Fruit fly (Drosophila melanogaster) whole organism, embryonic: ENCODE results near the gene Pgant2.

Experiments used
- Atf3 ChIP-seq: fragments of 200-800 bp; sonication (Bioruptor generic); optimal IDR thresholded peaks from 3 replicates; lab custom pipeline; 2016; ENCODE audit warnings: missing biosample characterization, missing genetic modification characterization
- CG10267 ChIP-seq: fragments of 200-800 bp; sonication (Bioruptor generic); optimal IDR thresholded peaks from 2 replicates; lab custom pipeline; 2018; ENCODE audit warnings: missing biosample characterization, mild to moderate bottlenecking, missing genetic modification characterization, moderate library complexity
- CG11398 ChIP-seq: fragments of 200-800 bp; sonication (Bioruptor generic); optimal IDR thresholded peaks from 2 replicates; lab custom pipeline; 2016; ENCODE audit warnings: missing biosample characterization, missing genetic modification characterization
- CG11696 ChIP-seq: fragments of 200-800 bp; sonication (Bioruptor generic); IDR thresholded peaks from 2 replicates; pipeline ENCODE4 v1.3.6; 2022; ENCODE audit warnings: missing biosample characterization, missing genetic modification characterization
- CG12155 ChIP-seq: fragments of 200-800 bp; sonication (Bioruptor generic); optimal IDR thresholded peaks from 3 replicates; lab custom pipeline; 2016; ENCODE audit warnings: missing biosample characterization, missing genetic modification characterization
- CG13775 ChIP-seq: fragments of 200-800 bp; sonication (Bioruptor generic); optimal IDR thresholded peaks from 3 replicates; lab custom pipeline; 2017; ENCODE audit warnings: missing biosample characterization, mild to moderate bottlenecking, missing genetic modification characterization
- CG1603 ChIP-seq: fragments of 200-800 bp; sonication (Bioruptor generic); optimal IDR thresholded peaks from 2 replicates; lab custom pipeline; 2019; ENCODE audit warnings: missing biosample characterization, mild to moderate bottlenecking, missing genetic modification characterization, moderate library complexity
- CG17328 ChIP-seq: fragments of 200-800 bp; sonication (Bioruptor generic); IDR thresholded peaks from 2 replicates; pipeline ENCODE4 v1.3.6; 2022; ENCODE audit warnings: missing biosample characterization, missing genetic modification characterization
- CG18011 ChIP-seq: fragments of 200-800 bp; sonication (Bioruptor generic); optimal IDR thresholded peaks from 2 replicates; lab custom pipeline; 2017; ENCODE audit warnings: missing biosample characterization, missing genetic modification characterization, mild to moderate bottlenecking, moderate library complexity, missing genotype
- CG2199 ChIP-seq: fragments of 200-800 bp; sonication (Bioruptor generic); IDR thresholded peaks from 3 replicates; pipeline ENCODE4 v1.3.6; 2022; ENCODE audit warnings: missing biosample characterization, missing genetic modification characterization
- CG30020 ChIP-seq: fragments of 200-800 bp; optimal IDR thresholded peaks from 2 replicates; lab custom pipeline; 2019; ENCODE audit warnings: missing biosample characterization, mild to moderate bottlenecking, missing genetic modification characterization, moderate library complexity
- CG3163 ChIP-seq: fragments of 200-800 bp; sonication (Bioruptor generic); optimal IDR thresholded peaks from 3 replicates; lab custom pipeline; 2016; ENCODE audit warnings: missing biosample characterization, missing genetic modification characterization
- CG32772 ChIP-seq: fragments of 200-800 bp; sonication (Bioruptor generic); IDR thresholded peaks from 2 replicates; pipeline ENCODE4 v1.3.6; 2022; ENCODE audit warnings: missing biosample characterization, missing genetic modification characterization
- CG3726 ChIP-seq: fragments of 200-800 bp; sonication (Bioruptor generic); IDR thresholded peaks from 3 replicates; pipeline ENCODE4, ENCODE4 v1.3.6; 2022; ENCODE audit warnings: missing biosample characterization, missing genetic modification characterization
- CG4328 ChIP-seq: fragments of 200-800 bp; sonication (Bioruptor generic); optimal IDR thresholded peaks from 3 replicates; lab custom pipeline; 2017; ENCODE audit warnings: missing biosample characterization, missing genetic modification reagents, missing genetic modification characterization
- CG4424 ChIP-seq: fragments of 200-800 bp; sonication (Bioruptor generic); optimal IDR thresholded peaks from 3 replicates; lab custom pipeline; 2016; ENCODE audit warnings: missing biosample characterization, missing genetic modification characterization
- CG4707 ChIP-seq: fragments of 200-800 bp; sonication (Bioruptor generic); optimal IDR thresholded peaks from 2 replicates; lab custom pipeline; 2018; ENCODE audit warnings: missing biosample characterization, mild to moderate bottlenecking, missing genetic modification characterization, moderate library complexity
- CG7372 ChIP-seq: fragments of 200-800 bp; sonication (Bioruptor generic); IDR thresholded peaks from 2 replicates; pipeline ENCODE4 v1.3.6; 2022; ENCODE audit warnings: missing biosample characterization, missing genetic modification characterization
- CG8944 ChIP-seq: fragments of 200-800 bp; sonication (Bioruptor generic); optimal IDR thresholded peaks from 3 replicates; lab custom pipeline; 2016; ENCODE audit warnings: missing biosample characterization, missing genetic modification characterization
- CoRest ChIP-seq: fragments of 200-800 bp; sonication (Bioruptor generic); optimal IDR thresholded peaks from 3 replicates; lab custom pipeline; 2018; ENCODE audit warnings: missing biosample characterization, mild to moderate bottlenecking, missing genetic modification characterization, moderate library complexity
- CrebB ChIP-seq: fragments of 200-800 bp; sonication (Bioruptor generic); optimal IDR thresholded peaks from 3 replicates; lab custom pipeline; 2018; ENCODE audit warnings: missing biosample characterization, mild to moderate bottlenecking, missing genetic modification characterization
- Deaf1 ChIP-seq: fragments of 200-800 bp; optimal IDR thresholded peaks from 3 replicates; lab custom pipeline; 2019; ENCODE audit warnings: missing biosample characterization, mild to moderate bottlenecking, missing genetic modification characterization, moderate library complexity
- Doc3 ChIP-seq: fragments of 200-800 bp; sonication (Bioruptor generic); IDR thresholded peaks from 3 replicates; pipeline ENCODE4 v1.3.6; 2022; ENCODE audit warnings: missing biosample characterization, missing genetic modification characterization; ENCODE audit not compliant: partially characterized antibody
- Dref ChIP-seq: fragments of 200-800 bp; sonication (Bioruptor generic); IDR thresholded peaks from 2 replicates; pipeline ENCODE4 v1.3.6; 2022; ENCODE audit warnings: missing biosample characterization, missing genetic modification characterization
- Gug ChIP-seq: fragments of 200-800 bp; sonication (Bioruptor generic); IDR thresholded peaks from 4 replicates; pipeline ENCODE4 v1.3.6; 2022; ENCODE audit warnings: missing biosample characterization, missing genetic modification characterization
- Hr39 ChIP-seq: fragments of >200 bp; optimal IDR thresholded peaks from 2 replicates; lab custom pipeline; 2017
- Max ChIP-seq: fragments of 200-800 bp; sonication (Bioruptor generic); optimal IDR thresholded peaks from 2 replicates; lab custom pipeline; 2016; ENCODE audit warnings: missing biosample characterization, mild to moderate bottlenecking, missing genetic modification characterization
- NC2α ChIP-seq: fragments of 200-800 bp; sonication (Bioruptor generic); optimal IDR thresholded peaks from 2 replicates; lab custom pipeline; 2016; ENCODE audit warnings: missing biosample characterization, missing genetic modification characterization
- Nf-YC ChIP-seq: fragments of 200-800 bp; optimal IDR thresholded peaks from 3 replicates; lab custom pipeline; 2019; ENCODE audit warnings: missing biosample characterization, mild to moderate bottlenecking, missing genetic modification characterization, moderate library complexity
- Six4 ChIP-seq: fragments of 200-800 bp; sonication (Bioruptor generic); optimal IDR thresholded peaks from 2 replicates; lab custom pipeline; 2016; ENCODE audit warnings: missing biosample characterization, missing genetic modification characterization
- Ssrp ChIP-seq: fragments of 200-800 bp; sonication (Bioruptor generic); optimal IDR thresholded peaks from 2 replicates; lab custom pipeline; 2018; ENCODE audit warnings: missing biosample characterization, mild to moderate bottlenecking, missing genetic modification characterization, moderate library complexity
- TFAM ChIP-seq: fragments of 200-800 bp; sonication (Bioruptor generic); optimal IDR thresholded peaks from 2 replicates; lab custom pipeline; 2017; ENCODE audit warnings: missing biosample characterization, missing genetic modification characterization, inconsistent platforms
- Taf1 ChIP-seq: fragments of 200-800 bp; sonication (Bioruptor generic); IDR thresholded peaks from 2 replicates; pipeline ENCODE4 v1.3.6; 2022; ENCODE audit warnings: missing biosample characterization, missing genetic modification characterization
- Tbp ChIP-seq: fragments of >200 bp; optimal IDR thresholded peaks from 2 replicates; lab custom pipeline; 2018; ENCODE audit warnings: missing biosample characterization, missing genetic modification characterization
- aop ChIP-seq: fragments of 200-800 bp; sonication (Bioruptor generic); IDR thresholded peaks from 2 replicates; pipeline ENCODE4 v1.3.6; 2022; ENCODE audit warnings: missing biosample characterization, missing genetic modification characterization
- bowl ChIP-seq: fragments of 200-800 bp; sonication (Bioruptor generic); IDR thresholded peaks from 2 replicates; pipeline ENCODE4 v1.3.6; 2022; ENCODE audit warnings: missing biosample characterization, missing genetic modification characterization
- croc ChIP-seq: fragments of 200-800 bp; sonication (Bioruptor generic); conservative IDR thresholded peaks from 3 replicates; pipeline ENCODE4 v1.3.6; 2022; ENCODE audit warnings: missing biosample characterization, missing genetic modification characterization
- en ChIP-seq: fragments of 200-800 bp; sonication (Bioruptor generic); optimal IDR thresholded peaks from 2 replicates; lab custom pipeline; 2016; ENCODE audit warnings: missing biosample characterization, missing genetic modification characterization
- esg ChIP-seq: fragments of 200-800 bp; sonication (Bioruptor generic); conservative IDR thresholded peaks from 2 replicates; pipeline ENCODE4 v1.3.6; 2022; ENCODE audit warnings: missing biosample characterization, missing genetic modification characterization
- fd96Cb ChIP-seq: fragments of 200-800 bp; sonication (Bioruptor generic); optimal IDR thresholded peaks from 2 replicates; lab custom pipeline; 2018; ENCODE audit warnings: missing biosample characterization, mild to moderate bottlenecking, missing genetic modification characterization, moderate library complexity
- gcm ChIP-seq: fragments of 200-800 bp; sonication (Bioruptor generic); optimal IDR thresholded peaks from 2 replicates; lab custom pipeline; 2019; ENCODE audit warnings: missing biosample characterization, mild to moderate bottlenecking, missing genetic modification characterization, moderate library complexity
- h ChIP-seq: fragments of >200 bp; optimal IDR thresholded peaks from 2 replicates; lab custom pipeline; 2017
- lab ChIP-seq: fragments of 200-800 bp; sonication (Bioruptor generic); optimal IDR thresholded peaks from 3 replicates; lab custom pipeline; 2017; ENCODE audit warnings: missing biosample characterization, missing genetic modification characterization, mild to moderate bottlenecking, moderate library complexity, missing genetic modification reagents
- mam ChIP-seq: fragments of 200-800 bp; sonication (Bioruptor generic); optimal IDR thresholded peaks from 3 replicates; lab custom pipeline; 2016; ENCODE audit warnings: missing biosample characterization, missing genetic modification characterization
- nom ChIP-seq: fragments of 200-800 bp; sonication (Bioruptor generic); optimal IDR thresholded peaks from 2 replicates; lab custom pipeline; 2017; ENCODE audit warnings: missing biosample characterization, missing genetic modification characterization, mild to moderate bottlenecking, moderate library complexity, missing genetic modification reagents
- odd ChIP-seq: fragments of 200-800 bp; sonication (Bioruptor generic); optimal IDR thresholded peaks from 2 replicates; lab custom pipeline; 2017; ENCODE audit warnings: missing biosample characterization, mild to moderate bottlenecking, missing genetic modification characterization
- phol ChIP-seq: fragments of 200-800 bp; sonication (Bioruptor generic); optimal IDR thresholded peaks from 3 replicates; lab custom pipeline; 2018; ENCODE audit warnings: missing biosample characterization, mild to moderate bottlenecking, missing genetic modification characterization, moderate library complexity
- ranshi ChIP-seq: fragments of 200-800 bp; sonication (Bioruptor generic); IDR thresholded peaks from 2 replicates; pipeline ENCODE4 v1.3.6; 2022; ENCODE audit warnings: missing biosample characterization, missing genetic modification characterization
- salm ChIP-seq: fragments of 200-800 bp; sonication (Bioruptor generic); optimal IDR thresholded peaks from 2 replicates; lab custom pipeline; 2018; ENCODE audit warnings: missing biosample characterization, mild to moderate bottlenecking, missing genetic modification characterization
- sens ChIP-seq: fragments of 200-800 bp; sonication (Bioruptor generic); peaks from one replicate; lab custom pipeline; 2016; ENCODE audit warnings: missing biosample characterization, missing genetic modification characterization
- slou ChIP-seq: fragments of 200-800 bp; sonication (Bioruptor generic); optimal IDR thresholded peaks from 3 replicates; lab custom pipeline; 2016; ENCODE audit warnings: missing biosample characterization, missing genetic modification characterization
- wdn ChIP-seq: fragments of 200-800 bp; sonication (Bioruptor generic); IDR thresholded peaks from 2 replicates; pipeline ENCODE4 v1.3.6; 2022; ENCODE audit warnings: missing biosample characterization, missing genetic modification characterization

Pgant2 gene

DNA sequence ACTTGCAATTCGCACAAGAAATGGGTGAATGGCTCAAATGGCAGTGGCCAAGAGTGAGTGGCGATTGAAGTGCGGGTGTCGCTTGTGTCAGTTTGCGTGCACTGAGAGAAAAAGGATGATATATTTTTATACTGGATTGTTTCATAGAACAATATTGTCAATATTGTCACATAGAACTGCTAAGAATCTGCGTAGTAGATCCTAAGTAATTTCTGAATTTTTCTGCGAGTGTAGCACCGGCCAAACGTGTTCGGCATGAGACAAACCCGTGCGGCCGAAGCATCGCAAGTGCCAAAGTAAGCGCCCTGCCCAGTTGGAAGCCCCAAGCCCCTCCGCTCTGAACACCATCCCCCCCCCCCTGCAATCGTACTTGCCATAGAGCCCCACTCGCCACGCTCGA lies 13.8 kb upstream of the Pgant2 start (continued):
- TF ChIP-seq phol (tag; lab: Kevin White, UChicago) (peak; percentile 77), en (GFP tag; lab: Kevin White, UChicago) (peak; percentile 50), Ssrp (tag; lab: Kevin White, UChicago) (peak; percentile 9), CG32772 (GFP tag; lab: Robert Waterston, UW) (peak; percentile 76), ranshi (GFP tag; lab: Robert Waterston, UW) (peak; percentile 56), Atf3 (GFP tag; lab: Kevin White, UChicago) (peak; percentile 34), fd96Cb (tag; lab: Kevin White, UChicago) (peak; percentile 70), CG18011 (GFP tag; lab: Kevin White, UChicago) (peak; percentile 15), salm (peak; percentile 25), lab (GFP tag; lab: Kevin White, UChicago) (peak; percentile 80), CG8944 (peak; percentile 51), mam (GFP tag; lab: Kevin White, UChicago) (peak; percentile 27), CG17328 (GFP tag; lab: Robert Waterston, UW) (peak; percentile 77), sens (GFP tag; lab: Kevin White, UChicago) (peak; percentile 88), Nf-YC (no peak), CG7372 (GFP tag; lab: Robert Waterston, UW) (peak; percentile 70), CG11398 (GFP tag; lab: Kevin White, UChicago) (no peak), odd (GFP tag; lab: Kevin White, UChicago) (no peak), CG4707 (no peak), aop (GFP tag; lab: Robert Waterston, UW) (no peak), Six4 (peak; percentile 64), CG2199 (peak; percentile 51; the same call in 1 of the 3 replicates), bowl (GFP tag; lab: Robert Waterston, UW) (no peak), nom (GFP tag; lab: Kevin White, UChicago) (no peak), Doc3 (GFP tag; lab: Robert Waterston, UW) (no peak), h (lab: Kevin White, UChicago) (no peak), Hr39 (lab: Kevin White, UChicago) (no peak), CG4424 (peak; percentile 65), CrebB (tag; lab: Kevin White, UChicago) (peak; percentile 45), Dref (GFP tag; lab: Robert Waterston, UW) (no peak), CG1603 (tag; lab: Kevin White, UChicago) (peak; percentile 90), wdn (peak; percentile 24; the same call in 1 of the 2 replicates), CG10267 (tag; lab: Kevin White, UChicago) (peak; percentile 39), CG3726 (GFP tag; lab: Robert Waterston, UW) (peak; percentile 79; the same call in 1 of the 3 replicates), CG12155 (GFP tag; lab: Kevin White, UChicago) (peak; percentile 13), NC2α (no peak), CG4328 (no peak), CG3163 (no peak), Taf1 (GFP tag; lab: Robert Waterston, UW) (peak; percentile 19; the same call in 1 of the 2 replicates), Tbp (no peak), croc (GFP tag; lab: Robert Waterston, UW) (peak; percentile 46; the same call in 2 of the 3 replicates), TFAM (no peak), Max (GFP tag; lab: Kevin White, UChicago) (no peak), gcm (peak; percentile 52), Deaf1 (tag; lab: Kevin White, UChicago) (no peak), Gug (GFP tag; lab: Robert Waterston, UW) (peak; percentile 49; the same call in 2 of the 4 replicates), CG13775 (GFP tag; lab: Kevin White, UChicago) (peak; percentile 19), esg (GFP tag; lab: Robert Waterston, UW) (peak; percentile 57), slou (GFP tag; lab: Kevin White, UChicago) (no peak), CG30020 (tag; lab: Kevin White, UChicago) (no peak), CoRest (tag; lab: Kevin White, UChicago) (peak; percentile 31), CG11696 (GFP tag; lab: Robert Waterston, UW) (peak; percentile 48; the same call in 1 of the 2 replicates)
